ENCODE assay signal across 1 fruit fly cellular context in genomic region chr3L:6752278-6753096, dm6.
TF ChIP-seq lines count a peak whose summit lies in the region.

Gene velo, minus strand, starts transcription at chr3L:6752752.
Gene Sbds, plus strand, starts transcription at chr3L:6752913.

TF ChIP-seq in whole organism, embryonic, 481 proteins besides CTCF, POLR2A, EP300 and RAD21 (continued from another document and continues in another):
- TF ChIP-seq CG2120 (GFP tag; optimal IDR thresholded peaks at IDR 0.05; lab: Kevin White, UChicago) (peak; percentile 45), row (GFP tag; IDR thresholded peaks at IDR 0.05; lab: Robert Waterston, UW) (peak; percentile 89), jing (GFP tag; optimal IDR thresholded peaks at IDR 0.05; lab: Kevin White, UChicago) (no peak), Dref (GFP tag; IDR thresholded peaks at IDR 0.05; lab: Robert Waterston, UW) (peak; percentile 86), lmd (GFP tag; IDR thresholded peaks at IDR 0.05; lab: Robert Waterston, UW) (peak; percentile 35; the same call in 1 of the 2 replicates), CG33213 (GFP tag; optimal IDR thresholded peaks at IDR 0.05; lab: Kevin White, UChicago) (peak; percentile 3), lov (optimal IDR thresholded peaks at IDR 0.05; lab: Kevin White, UChicago) (no peak), lov (GFP tag; IDR thresholded peaks at IDR 0.05; lab: Robert Waterston, UW) (no peak), HHEX (GFP tag; optimal IDR thresholded peaks at IDR 0.05; lab: Kevin White, UChicago) (peak; percentile 5), tgo (GFP tag; IDR thresholded peaks at IDR 0.05; lab: Robert Waterston, UW) (no peak), Doc3 (GFP tag; IDR thresholded peaks at IDR 0.05; lab: Robert Waterston, UW; ENCODE audit: partially characterized antibody) (peak; percentile 71), CG17829 (tag; optimal IDR thresholded peaks at IDR 0.05; lab: Kevin White, UChicago) (peak; percentile 47), hbn (GFP tag; IDR thresholded peaks at IDR 0.05; lab: Robert Waterston, UW; ENCODE audit: partially characterized antibody) (peak; percentile 69), Elba2 (GFP tag; optimal IDR thresholded peaks at IDR 0.05; lab: Kevin White, UChicago) (peak; percentile 12), Neu2 (GFP tag; optimal IDR thresholded peaks at IDR 0.05; lab: Kevin White, UChicago; ENCODE audit: borderline replicate concordance) (no peak), chm (GFP tag; IDR thresholded peaks at IDR 0.05; lab: Robert Waterston, UW) (peak; percentile 43; the same call in 1 of the 2 replicates), bigmax (GFP tag; optimal IDR thresholded peaks at IDR 0.05; lab: Kevin White, UChicago) (peak; percentile 97), wdn (GFP tag; IDR thresholded peaks at IDR 0.05; lab: Robert Waterston, UW) (no peak), inv (GFP tag; IDR thresholded peaks at IDR 0.05; lab: Robert Waterston, UW; ENCODE audit: partially characterized antibody) (peak; percentile 62), CG30020 (tag; optimal IDR thresholded peaks at IDR 0.05; lab: Kevin White, UChicago) (peak; percentile 59), CG12104 (GFP tag; optimal IDR thresholded peaks at IDR 0.05; lab: Kevin White, UChicago) (no peak), cg (GFP tag; optimal IDR thresholded peaks at IDR 0.05; lab: Kevin White, UChicago) (peak; percentile 71), gcm2 (GFP tag; optimal IDR thresholded peaks at IDR 0.05; lab: Kevin White, UChicago) (no peak), trh (GFP tag; optimal IDR thresholded peaks at IDR 0.05; lab: Kevin White, UChicago) (no peak), kay (GFP tag; optimal IDR thresholded peaks at IDR 0.05; lab: Kevin White, UChicago) (no peak), Dfd (GFP tag; optimal IDR thresholded peaks at IDR 0.05; lab: Kevin White, UChicago) (no peak), Dll (GFP tag; IDR thresholded peaks at IDR 0.05; lab: Robert Waterston, UW; ENCODE audit: partially characterized antibody) (peak; percentile 88), HLH54F (GFP tag; optimal IDR thresholded peaks at IDR 0.05; lab: Kevin White, UChicago) (no peak), Atf6 (GFP tag; IDR thresholded peaks at IDR 0.05; lab: Robert Waterston, UW) (peak; percentile 22; the same call in 1 of the 2 replicates), CG5180 (GFP tag; optimal IDR thresholded peaks at IDR 0.05; lab: Kevin White, UChicago) (no peak), MTF-1 (GFP tag; optimal IDR thresholded peaks at IDR 0.05; lab: Kevin White, UChicago; ENCODE audit: borderline replicate concordance) (no peak), Hsf (GFP tag; optimal IDR thresholded peaks at IDR 0.05; lab: Kevin White, UChicago) (no peak), Sry-β (GFP tag; optimal IDR thresholded peaks at IDR 0.05; lab: Kevin White, UChicago) (peak; percentile 71), Sry-δ (GFP tag; optimal IDR thresholded peaks at IDR 0.05; lab: Kevin White, UChicago) (peak; percentile 82), Abd-B (GFP tag; optimal IDR thresholded peaks at IDR 0.05; lab: Kevin White, UChicago) (peak; percentile 40), CG2199 (GFP tag; IDR thresholded peaks at IDR 0.05; lab: Robert Waterston, UW) (no peak), HmgD (GFP tag; optimal IDR thresholded peaks at IDR 0.05; lab: Kevin White, UChicago) (peak; percentile 57), wek (GFP tag; optimal IDR thresholded peaks at IDR 0.05; lab: Kevin White, UChicago) (no peak), CG6254 (GFP tag; optimal IDR thresholded peaks at IDR 0.05; lab: Kevin White, UChicago) (peak; percentile 33), Antp (GFP tag; optimal IDR thresholded peaks at IDR 0.05; lab: Kevin White, UChicago) (peak; percentile 48), esg (GFP tag; conservative IDR thresholded peaks at IDR 0.05; lab: Robert Waterston, UW) (no peak), CG2889 (GFP tag; IDR thresholded peaks at IDR 0.05; lab: Robert Waterston, UW) (no peak), pnt (GFP tag; optimal IDR thresholded peaks at IDR 0.05; lab: Kevin White, UChicago) (no peak), CG14441 (GFP tag; IDR thresholded peaks at IDR 0.05; lab: Robert Waterston, UW) (0 out of 2 replicates have a peak, but pooled peaks have one; percentile 14), CG6854 (GFP tag; optimal IDR thresholded peaks at IDR 0.05; lab: Kevin White, UChicago) (no peak), tll (GFP tag; optimal IDR thresholded peaks at IDR 0.05; lab: Kevin White, UChicago) (peak in 1 of 2 experiments; percentile 4), CG13775 (GFP tag; optimal IDR thresholded peaks at IDR 0.05; lab: Kevin White, UChicago) (peak; percentile 62), CG8281 (tag; optimal IDR thresholded peaks at IDR 0.05; lab: Kevin White, UChicago) (no peak), pfk (GFP tag; optimal IDR thresholded peaks at IDR 0.05; lab: Kevin White, UChicago) (peak; percentile 13), croc (GFP tag; conservative IDR thresholded peaks at IDR 0.05; lab: Robert Waterston, UW) (no peak), ttk (GFP tag; IDR thresholded peaks at IDR 0.05; lab: Robert Waterston, UW) (0 out of 2 replicates have a peak, but pooled peaks have one; percentile 22), fru (optimal IDR thresholded peaks at IDR 0.05; lab: Kevin White, UChicago) (no peak), stwl (tag; optimal IDR thresholded peaks at IDR 0.05; lab: Kevin White, UChicago) (peak; percentile 60), pan (optimal IDR thresholded peaks at IDR 0.05; lab: Kevin White, UChicago) (no peak), pan (GFP tag; optimal IDR thresholded peaks at IDR 0.05 in 1 of 2, IDR thresholded peaks at IDR 0.05 in 1 of 2) (peak in 1 of 2 experiments; percentile 22), dati (GFP tag; IDR thresholded peaks at IDR 0.05; lab: Robert Waterston, UW) (no peak), CG7372 (GFP tag; IDR thresholded peaks at IDR 0.05; lab: Robert Waterston, UW) (peak; percentile 42; the same call in 1 of the 2 replicates), zf30C (GFP tag; optimal IDR thresholded peaks at IDR 0.05; lab: Kevin White, UChicago) (no peak), Usf (GFP tag; optimal IDR thresholded peaks at IDR 0.05; lab: Kevin White, UChicago) (no peak), NC2β (GFP tag; optimal IDR thresholded peaks at IDR 0.05; lab: Kevin White, UChicago) (peak; percentile 28), CHES-1-like (GFP tag; optimal IDR thresholded peaks at IDR 0.05; lab: Kevin White, UChicago) (peak; percentile 75), Sox100B (GFP tag; optimal IDR thresholded peaks at IDR 0.05; lab: Kevin White, UChicago) (peak; percentile 63), E2f1 (GFP tag; IDR thresholded peaks at IDR 0.05; lab: Robert Waterston, UW) (no peak), slbo (GFP tag; IDR thresholded peaks at IDR 0.05; lab: Robert Waterston, UW) (peak; percentile 73), CG17802 (tag; optimal IDR thresholded peaks at IDR 0.05; lab: Kevin White, UChicago) (no peak), bbx (GFP tag; IDR thresholded peaks at IDR 0.05; lab: Robert Waterston, UW; ENCODE audit: partially characterized antibody) (peak; percentile 59), zen2 (GFP tag; IDR thresholded peaks at IDR 0.05; lab: Robert Waterston, UW; ENCODE audit: partially characterized antibody) (no peak; the same call in 2 of the 3 replicates), Poxn (GFP tag; IDR thresholded peaks at IDR 0.05; lab: Robert Waterston, UW) (no peak), CG14710 (tag; optimal IDR thresholded peaks at IDR 0.05; lab: Kevin White, UChicago) (peak; percentile 43), CG12071 (GFP tag; optimal IDR thresholded peaks at IDR 0.05; lab: Kevin White, UChicago) (no peak), dan (GFP tag; IDR thresholded peaks at IDR 0.05; lab: Robert Waterston, UW) (no peak), wor (GFP tag; IDR thresholded peaks at IDR 0.05; lab: Robert Waterston, UW) (no peak), pho (GFP tag; optimal IDR thresholded peaks at IDR 0.05; lab: Kevin White, UChicago) (no peak), Oli (tag; optimal IDR thresholded peaks at IDR 0.05; lab: Kevin White, UChicago) (no peak), CG4707 (GFP tag; optimal IDR thresholded peaks at IDR 0.05; lab: Kevin White, UChicago) (no peak), Optix (GFP tag; IDR thresholded peaks at IDR 0.05; lab: Robert Waterston, UW) (no peak), Deaf1 (tag; optimal IDR thresholded peaks at IDR 0.05; lab: Kevin White, UChicago) (no peak), psq (GFP tag; optimal IDR thresholded peaks at IDR 0.05; lab: Kevin White, UChicago) (peak; percentile 98), knrl (GFP tag; IDR thresholded peaks at IDR 0.05; lab: Robert Waterston, UW; ENCODE audit: partially characterized antibody) (peak; percentile 82), Rfx (GFP tag; IDR thresholded peaks at IDR 0.05; lab: Robert Waterston, UW) (peak; percentile 70), BEAF-32 (GFP tag; optimal IDR thresholded peaks at IDR 0.05; lab: Kevin White, UChicago) (peak; percentile 72), Rx (GFP tag; IDR thresholded peaks at IDR 0.05; lab: Robert Waterston, UW) (no peak; the same call in 1 of the 2 replicates), CG11093 (GFP tag; IDR thresholded peaks at IDR 0.05; lab: Robert Waterston, UW) (no peak), CG5953 (GFP tag; IDR thresholded peaks at IDR 0.05; lab: Robert Waterston, UW) (no peak), CG11398 (GFP tag; optimal IDR thresholded peaks at IDR 0.05; lab: Kevin White, UChicago) (no peak), Dip3 (GFP tag; optimal IDR thresholded peaks at IDR 0.05; lab: Kevin White, UChicago) (peak; percentile 19), CG31224 (GFP tag; IDR thresholded peaks at IDR 0.05; lab: Robert Waterston, UW) (no peak), ham (GFP tag; IDR thresholded peaks at IDR 0.05; lab: Robert Waterston, UW) (no peak), Nf-YC (tag; optimal IDR thresholded peaks at IDR 0.05; lab: Kevin White, UChicago) (peak; percentile 67), CG3163 (GFP tag; optimal IDR thresholded peaks at IDR 0.05; lab: Kevin White, UChicago) (no peak), CG2116 (GFP tag; optimal IDR thresholded peaks at IDR 0.05; lab: Kevin White, UChicago) (peak; percentile 98), trem (tag; optimal IDR thresholded peaks at IDR 0.05; lab: Kevin White, UChicago) (peak; percentile 48), Max (GFP tag; optimal IDR thresholded peaks at IDR 0.05; lab: Kevin White, UChicago) (no peak), Dek (tag; optimal IDR thresholded peaks at IDR 0.05; lab: Kevin White, UChicago) (no peak), ase (GFP tag; IDR thresholded peaks at IDR 0.05; lab: Robert Waterston, UW) (no peak), CG11723 (GFP tag; optimal IDR thresholded peaks at IDR 0.05; lab: Kevin White, UChicago) (no peak), CG1529 (GFP tag; optimal IDR thresholded peaks at IDR 0.05; lab: Kevin White, UChicago) (no peak), dpn (GFP tag; optimal IDR thresholded peaks at IDR 0.05; lab: Kevin White, UChicago) (peak; percentile 32 to 44), HLH3B (GFP tag; IDR thresholded peaks at IDR 0.05; lab: Robert Waterston, UW) (no peak), CG34376 (GFP tag; optimal IDR thresholded peaks at IDR 0.05; lab: Kevin White, UChicago) (peak; percentile 0), sob (GFP tag; IDR thresholded peaks at IDR 0.05; lab: Robert Waterston, UW) (peak; percentile 42; the same call in 1 of the 2 replicates), Fer3 (tag; optimal IDR thresholded peaks at IDR 0.05; lab: Kevin White, UChicago) (peak; percentile 45), Trl (optimal IDR thresholded peaks at IDR 0.05; lab: Kevin White, UChicago) (no peak), Trl (GFP tag; optimal IDR thresholded peaks at IDR 0.05; lab: Kevin White, UChicago) (no peak), CG13296 (GFP tag; optimal IDR thresholded peaks at IDR 0.05; lab: Kevin White, UChicago) (peak; percentile 61), disco-r (GFP tag; optimal IDR thresholded peaks at IDR 0.05; lab: Kevin White, UChicago) (no peak), CG12942 (GFP tag; optimal IDR thresholded peaks at IDR 0.05; lab: Kevin White, UChicago) (peak; percentile 12), chif (GFP tag; optimal IDR thresholded peaks at IDR 0.05; lab: Kevin White, UChicago) (no peak), nau (GFP tag; optimal IDR thresholded peaks at IDR 0.05; lab: Kevin White, UChicago) (no peak), al (GFP tag; IDR thresholded peaks at IDR 0.05; lab: Robert Waterston, UW) (no peak), Fer1 (GFP tag; optimal IDR thresholded peaks at IDR 0.05; lab: Kevin White, UChicago) (peak; percentile 36), pum (GFP tag; optimal IDR thresholded peaks at IDR 0.05; lab: Kevin White, UChicago) (no peak), sqz (GFP tag; optimal IDR thresholded peaks at IDR 0.05; lab: Kevin White, UChicago) (peak; percentile 90), CG9932 (GFP tag; IDR thresholded peaks at IDR 0.05; lab: Robert Waterston, UW) (peak; percentile 74), shn (GFP tag; optimal IDR thresholded peaks at IDR 0.05; lab: Kevin White, UChicago) (no peak), CG17385 (GFP tag; optimal IDR thresholded peaks at IDR 0.05; lab: Kevin White, UChicago) (peak; percentile 98), dmrt99B (tag; optimal IDR thresholded peaks at IDR 0.05; lab: Kevin White, UChicago) (no peak), Med (GFP tag; lab: Kevin White, UChicago) (peak; percentile 85), CG9215 (GFP tag; IDR thresholded peaks at IDR 0.05; lab: Robert Waterston, UW) (peak; percentile 100), CG6791 (GFP tag; IDR thresholded peaks at IDR 0.05; lab: Robert Waterston, UW; ENCODE audit: partially characterized antibody) (peak; percentile 76), gce (GFP tag; IDR thresholded peaks at IDR 0.05; lab: Robert Waterston, UW) (no peak), pros (GFP tag; optimal IDR thresholded peaks at IDR 0.05; lab: Kevin White, UChicago) (no peak), CG10267 (tag; optimal IDR thresholded peaks at IDR 0.05; lab: Kevin White, UChicago) (peak; percentile 48), Awh (GFP tag; IDR thresholded peaks at IDR 0.05; lab: Robert Waterston, UW) (0 out of 2 replicates have a peak, but pooled peaks have one; percentile 25), CG9609 (GFP tag; optimal IDR thresholded peaks at IDR 0.05; lab: Kevin White, UChicago) (no peak), CG12155 (GFP tag; optimal IDR thresholded peaks at IDR 0.05; lab: Kevin White, UChicago) (peak; percentile 30), CG13894 (tag; optimal IDR thresholded peaks at IDR 0.05; lab: Kevin White, UChicago) (peak; percentile 17), CG43689 (GFP tag; IDR thresholded peaks at IDR 0.05; lab: Robert Waterston, UW) (no peak), fd64A (GFP tag; optimal IDR thresholded peaks at IDR 0.05; lab: Kevin White, UChicago) (no peak), Hey (tag; optimal IDR thresholded peaks at IDR 0.05; lab: Kevin White, UChicago) (no peak), CG32767 (GFP tag; IDR thresholded peaks at IDR 0.05; lab: Robert Waterston, UW) (no peak), Tbp (GFP tag; optimal IDR thresholded peaks at IDR 0.05; lab: Kevin White, UChicago) (no peak), CG11247 (GFP tag; IDR thresholded peaks at IDR 0.05; lab: Robert Waterston, UW) (peak; percentile 36)
